Worm (Caenorhabditis elegans) whole organism, L4/young adult: ENCODE results near the gene tag-293.
"Not testable (repeated sequence)": the region's sequence is repeated elsewhere in the genome, so short reads cannot be mapped to it uniquely, and the experiment has no call there.

ENCODE experiments used
- W03F9.2 ChIP-seq: fragments of 150-350 bp; optimal IDR thresholded peaks from 2 replicates; lab custom pipeline; 2014; ENCODE audit warnings: missing biosample characterization, missing genetic modification characterization
- dao-5 ChIP-seq: sonication (generic microtip); optimal IDR thresholded peaks from 2 replicates; lab custom pipeline; 2016; ENCODE audit warnings: missing genotype, missing genetic modification characterization, moderate library complexity, missing compliant biosample characterization
- him-1 ChIP-seq: sonication (generic microtip); optimal IDR thresholded peaks from 2 replicates; lab custom pipeline; 2016; ENCODE audit warnings: missing genotype, missing genetic modification reagents, missing genetic modification characterization, missing compliant biosample characterization

tag-293 gene

ce11 chrV:7369578-7369977 is 14.2 kb upstream of the tag-293 start, which contains the start of gene srj-14:
Gene srj-14 (plus strand): TSS chrV:7369708.
- TF ChIP-seq dao-5 (tag; lab: Kevin White, UChicago) (no peak), him-1 (tag; lab: Kevin White, UChicago) (no peak), W03F9.2 (tag; lab: Kevin White, UChicago) (no peak)

DNA sequence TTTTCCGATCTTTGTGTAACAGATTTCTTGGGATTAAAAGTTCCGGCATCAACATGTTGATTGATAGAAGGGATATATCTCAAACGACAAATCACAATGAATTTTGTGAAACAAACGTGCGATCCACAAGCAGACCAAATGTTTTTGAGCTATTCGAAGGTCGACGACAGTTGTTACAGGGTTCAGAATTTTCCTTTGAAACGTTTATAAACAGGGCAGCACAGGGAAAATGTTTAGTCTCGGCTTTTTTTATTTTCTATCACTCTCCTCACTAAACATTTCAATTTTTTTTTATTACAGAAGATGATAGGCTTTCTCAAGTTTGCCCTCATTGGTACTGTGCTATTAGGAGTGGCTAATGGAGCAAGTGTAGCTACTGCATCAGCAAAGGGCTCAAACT is 9.6 kb upstream of the tag-293 start, which contains the start of gene exc-13:
Gene exc-13 (plus strand): TSS at position 301 of the 400 bp plus-strand sequence.
- TF ChIP-seq dao-5 (tag; lab: Kevin White, UChicago), result no peak
- TF ChIP-seq W03F9.2 (tag; lab: Kevin White, UChicago), result no peak
- no peak for TF ChIP-seq him-1 (tag; lab: Kevin White, UChicago)

ce11 chrV:7364059-7364458 is 8.7 kb upstream of the tag-293 start, which contains the start of gene cyp-35A2:
Gene cyp-35A2 (minus strand): TSS chrV:7364182.
- TF ChIP-seq him-1 (tag; lab: Kevin White, UChicago) (no peak), dao-5 (tag; lab: Kevin White, UChicago) (no peak), W03F9.2 (tag; lab: Kevin White, UChicago) (no peak)

DNA sequence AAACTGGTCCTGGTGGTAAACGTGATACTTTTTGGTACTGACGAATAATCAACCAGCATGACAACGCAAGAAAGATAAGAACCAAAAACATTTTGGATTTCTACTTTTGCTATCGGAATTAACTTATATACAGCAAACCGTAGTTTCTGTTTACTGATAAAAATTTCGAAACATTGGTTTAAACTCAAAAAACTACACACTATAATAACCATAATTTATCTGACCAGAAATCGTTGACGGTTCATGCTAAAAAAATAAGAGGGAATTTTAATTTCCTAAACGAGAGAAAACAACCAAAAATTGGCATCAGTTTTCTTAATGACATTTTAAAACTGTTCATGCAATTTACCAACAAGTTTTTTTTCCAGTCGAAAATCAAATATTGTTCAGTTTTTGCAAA is 6.3 kb upstream of the tag-293 start, which contains the start of gene cyp-35A1:
Gene cyp-35A1 (minus strand): TSS at position 101 of the 400 bp plus-strand sequence.
- TF ChIP-seq dao-5 (tag; lab: Kevin White, UChicago) (no peak), W03F9.2 (tag; lab: Kevin White, UChicago) (no peak), him-1 (tag; lab: Kevin White, UChicago) (no peak)

DNA sequence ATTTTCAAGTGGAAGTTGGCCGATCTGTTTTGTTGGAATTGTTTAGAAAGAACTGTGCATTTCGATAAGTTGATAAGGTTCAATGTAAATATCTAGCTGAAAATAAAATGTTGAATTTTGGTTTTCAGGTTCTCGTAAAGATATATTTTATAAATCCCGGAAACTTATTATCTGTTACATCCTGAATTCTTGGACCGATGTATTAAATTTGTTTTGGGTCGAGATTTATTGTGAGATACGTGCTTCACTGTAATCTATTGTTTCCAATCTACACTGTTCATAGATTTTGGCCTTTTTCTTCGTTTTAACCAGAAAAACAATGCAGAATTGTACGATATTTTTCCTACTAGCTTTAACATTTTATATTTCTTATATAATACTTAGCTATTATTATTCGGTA is 1.8 kb upstream of the tag-293 start, which contains the start of gene C03G6.6:
Gene C03G6.6 (plus strand): TSS at position 301 of the 400 bp plus-strand sequence.
- TF ChIP-seq W03F9.2 (tag; lab: Kevin White, UChicago) (no peak), him-1 (tag; lab: Kevin White, UChicago) (no peak), dao-5 (tag; lab: Kevin White, UChicago) (no peak)

DNA sequence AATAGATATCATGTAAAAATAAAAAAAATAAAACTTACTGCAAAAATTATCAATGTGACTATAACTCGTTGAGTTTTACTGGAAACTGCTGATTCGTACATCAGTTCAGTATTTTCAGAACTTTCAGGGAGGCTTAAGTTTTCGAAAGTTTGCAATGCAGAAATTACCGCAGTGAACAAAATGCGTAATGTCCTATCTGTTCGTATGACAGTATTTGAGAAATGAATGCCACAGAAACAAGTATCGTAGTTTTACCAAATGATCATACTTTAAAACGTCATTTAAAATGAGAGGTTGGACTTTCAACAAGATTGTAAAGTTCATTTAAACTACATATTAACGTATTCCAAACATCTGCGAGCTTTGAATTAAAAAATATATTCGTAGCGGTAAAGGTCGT is 1.3 kb upstream of the tag-293 start, which contains the start of gene C03G6.21:
Gene C03G6.21 (minus strand): TSS at position 101 of the 400 bp plus-strand sequence.
- TF ChIP-seq him-1 (tag; lab: Kevin White, UChicago), result no peak

DNA sequence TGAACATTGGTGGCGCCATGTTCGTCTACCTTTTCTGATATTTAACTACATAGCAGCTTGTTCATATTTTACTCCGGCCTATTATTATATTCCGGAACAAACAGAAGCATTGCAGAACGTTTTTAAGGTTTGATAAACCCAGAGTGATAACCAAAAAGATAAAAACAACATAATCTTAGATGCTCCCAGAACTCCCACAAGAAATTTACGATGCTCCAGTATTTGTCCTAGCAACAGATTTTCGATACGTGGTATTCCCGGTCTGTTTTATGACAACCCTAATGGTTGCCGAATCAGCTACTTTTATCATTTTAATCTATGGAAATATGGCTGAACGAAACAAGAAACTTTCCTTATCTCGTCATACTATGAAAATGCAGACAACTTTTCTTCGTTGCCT is 1.8 kb downstream of the tag-293 start:
- TF ChIP-seq dao-5 (tag; lab: Kevin White, UChicago), result no peak
- TF ChIP-seq him-1 (tag; lab: Kevin White, UChicago), result no peak
- no peak for TF ChIP-seq W03F9.2 (tag; lab: Kevin White, UChicago)

- TF ChIP-seq dao-5 (tag; lab: Kevin White, UChicago) (no peak), W03F9.2 (tag; lab: Kevin White, UChicago) (no peak), him-1 (tag; lab: Kevin White, UChicago) (no peak)
These were observed 2.9 kb downstream of the tag-293 start, which contains the start of the genes srh-231 and srh-275 for ce11 chrV:7352186-7353053. Gene srh-231 (minus strand): TSS chrV:7352236. Gene srh-275 (plus strand): TSS chrV:7353003.

- TF ChIP-seq W03F9.2 (tag; lab: Kevin White, UChicago), result no peak
- TF ChIP-seq him-1 (tag; lab: Kevin White, UChicago), result no peak
- no peak for TF ChIP-seq dao-5 (tag; lab: Kevin White, UChicago)
These were observed 5.8 kb downstream of the tag-293 start, which contains the start of gene nhr-149 for ce11 chrV:7349541-7349940. Gene nhr-149 (minus strand): TSS chrV:7349641.

- not testable (repeated sequence) for TF ChIP-seq dao-5, him-1, W03F9.2 (tag; lab: Kevin White, UChicago)
These were observed 9.9 kb downstream of the tag-293 start, which contains the start of gene nhr-147 for ce11 chrV:7345494-7345893. Gene nhr-147 (plus strand): TSS chrV:7345794.

DNA sequence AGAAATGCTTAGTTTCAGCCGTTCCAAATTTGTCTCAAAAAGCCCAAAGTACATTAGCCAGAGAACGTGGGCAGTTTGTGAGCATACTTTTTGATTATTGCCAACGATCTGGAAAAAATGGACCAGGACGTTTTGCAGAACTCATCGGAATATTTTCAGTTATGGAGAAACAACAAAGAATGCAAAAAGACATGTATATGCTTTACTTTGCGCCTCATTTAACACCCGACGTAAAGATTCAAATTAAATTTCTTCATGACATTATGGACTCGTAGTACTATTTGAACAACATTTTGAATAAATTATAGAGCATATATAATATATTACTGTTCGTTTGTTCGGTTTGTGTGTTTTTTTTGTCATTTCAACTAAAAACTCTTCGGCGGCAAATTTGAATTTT is 11.8 kb downstream of the tag-293 start, which contains the start of gene srh-244:
Gene srh-244 (plus strand): TSS at position 301 of the 400 bp plus-strand sequence.
- TF ChIP-seq W03F9.2 (tag; lab: Kevin White, UChicago) (no peak), him-1 (tag; lab: Kevin White, UChicago) (no peak), dao-5 (tag; lab: Kevin White, UChicago) (no peak)

DNA sequence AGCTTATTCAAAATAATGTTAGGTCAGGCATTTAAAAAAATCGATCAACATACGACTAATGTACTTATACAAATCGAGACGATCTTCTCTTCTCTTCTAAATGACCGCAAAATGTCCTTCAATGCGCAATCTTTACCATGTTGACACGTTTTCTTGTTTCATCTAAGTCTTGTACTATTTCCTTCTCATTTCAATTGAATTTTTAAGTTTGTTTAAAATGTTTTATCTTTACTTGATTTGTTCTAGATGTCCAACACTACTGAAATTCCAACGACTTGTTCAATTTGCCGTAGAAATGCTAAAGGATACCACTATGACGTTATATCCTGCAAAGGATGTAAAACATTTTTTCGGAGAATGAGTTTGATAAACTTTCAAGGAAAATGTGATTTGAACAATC is 13.4 kb downstream of the tag-293 start, which contains the start of the genes nhr-263 and nhr-148:
Gene nhr-263 (minus strand): TSS at position 101 of the 400 bp plus-strand sequence.
Gene nhr-148 (plus strand): TSS at position 215 of the 400 bp plus-strand sequence.
- TF ChIP-seq him-1 (tag; lab: Kevin White, UChicago), result no peak
- TF ChIP-seq dao-5 (tag; lab: Kevin White, UChicago), result no peak
- TF ChIP-seq W03F9.2 (tag; lab: Kevin White, UChicago), result no peak

ce11 chrV:7339831-7340230 is 15.5 kb downstream of the tag-293 start, which contains the start of gene srh-187:
Gene srh-187 (minus strand): TSS chrV:7339931.
- no peak for TF ChIP-seq W03F9.2 (tag; lab: Kevin White, UChicago)
- TF ChIP-seq dao-5 (tag; lab: Kevin White, UChicago), result no peak
- no peak for TF ChIP-seq him-1 (tag; lab: Kevin White, UChicago)
